Fruit fly (Drosophila melanogaster): ENCODE measurements around the gene Rga.
A peak's percentile ranks its signal among the peaks of the same experiment; 100 is the strongest.

The Rga gene

dm6 chr3R:5659829-5660197, 46.9 kb upstream of the Rga start, which contains the start of gene CG2182 (continued):
- TF ChIP-seq tna (GFP tag; IDR thresholded peaks at IDR 0.05; ENCODE audit: partially characterized antibody) (peak; percentile 10), cas (GFP tag; IDR thresholded peaks at IDR 0.05) (no peak), CG8290 (GFP tag; optimal IDR thresholded peaks at IDR 0.05) (no peak), CG8290 (tag; optimal IDR thresholded peaks at IDR 0.05) (peak; percentile 48 to 50), CG15514 (GFP tag; optimal IDR thresholded peaks at IDR 0.05) (no peak), lmd (GFP tag; IDR thresholded peaks at IDR 0.05) (no peak), CG9817 (tag; optimal IDR thresholded peaks at IDR 0.05) (no peak), phol (tag; optimal IDR thresholded peaks at IDR 0.05) (peak; percentile 90), CG15073 (GFP tag; optimal IDR thresholded peaks at IDR 0.05) (no peak), hbn (GFP tag; IDR thresholded peaks at IDR 0.05; ENCODE audit: partially characterized antibody) (peak; percentile 14), CG9727 (GFP tag; optimal IDR thresholded peaks at IDR 0.05) (no peak), CG2120 (GFP tag; optimal IDR thresholded peaks at IDR 0.05) (peak; percentile 31), Antp (GFP tag; optimal IDR thresholded peaks at IDR 0.05) (no peak), inv (GFP tag; IDR thresholded peaks at IDR 0.05; ENCODE audit: partially characterized antibody) (peak; percentile 62), ham (GFP tag; IDR thresholded peaks at IDR 0.05) (no peak), Dad (GFP tag; optimal IDR thresholded peaks at IDR 0.05) (peak; percentile 0), CG3995 (GFP tag; optimal IDR thresholded peaks at IDR 0.05) (peak; percentile 84), CG10209 (GFP tag; optimal IDR thresholded peaks at IDR 0.05) (no peak), Hsf (GFP tag; optimal IDR thresholded peaks at IDR 0.05) (peak; percentile 3), MBD-R2 (GFP tag; IDR thresholded peaks at IDR 0.05) (0 out of 2 replicates have a peak, but pooled peaks have one; percentile 10), CG7928 (GFP tag; optimal IDR thresholded peaks at IDR 0.05) (no peak), Med (GFP tag) (peak; percentile 10), CG6791 (GFP tag; IDR thresholded peaks at IDR 0.05; ENCODE audit: partially characterized antibody) (peak; percentile 86), CG16813 (GFP tag; IDR thresholded peaks at IDR 0.05; ENCODE audit: partially characterized antibody) (peak; percentile 50), bbx (GFP tag; IDR thresholded peaks at IDR 0.05; ENCODE audit: partially characterized antibody) (peak; percentile 90), CG18599 (GFP tag; optimal IDR thresholded peaks at IDR 0.05) (peak; percentile 18), CG14860 (GFP tag; IDR thresholded peaks at IDR 0.05; ENCODE audit: partially characterized antibody) (peak; percentile 43), knrl (GFP tag; IDR thresholded peaks at IDR 0.05; ENCODE audit: partially characterized antibody) (no peak; the same call in 1 of the 3 replicates), Sox102F (GFP tag; optimal IDR thresholded peaks at IDR 0.05) (no peak), pzg (GFP tag; optimal IDR thresholded peaks at IDR 0.05) (peak; percentile 39), CG18764 (GFP tag; optimal IDR thresholded peaks at IDR 0.05) (peak; percentile 25), Myb (GFP tag; optimal IDR thresholded peaks at IDR 0.05) (peak; percentile 28), kah (GFP tag; optimal IDR thresholded peaks at IDR 0.05) (no peak), CG10366 (GFP tag; IDR thresholded peaks at IDR 0.05) (no peak), dpn (GFP tag; optimal IDR thresholded peaks at IDR 0.05) (peak in 1 of 2 experiments; percentile 1), Bgb (GFP tag; IDR thresholded peaks at IDR 0.05; ENCODE audit: partially characterized antibody) (peak; percentile 77), vnd (GFP tag; IDR thresholded peaks at IDR 0.05; ENCODE audit: partially characterized antibody) (peak; percentile 42), CG15696 (tag; optimal IDR thresholded peaks at IDR 0.05) (no peak), CG16779 (GFP tag; IDR thresholded peaks at IDR 0.05) (no peak), CG4820 (GFP tag; optimal IDR thresholded peaks at IDR 0.05) (no peak), amos (GFP tag; IDR thresholded peaks at IDR 0.05; ENCODE audit: partially characterized antibody) (peak; percentile 86), row (GFP tag; IDR thresholded peaks at IDR 0.05) (peak; percentile 74), unc-4 (GFP tag; IDR thresholded peaks at IDR 0.05; ENCODE audit: partially characterized antibody) (peak; percentile 9), CG2889 (GFP tag; IDR thresholded peaks at IDR 0.05) (no peak), sna (GFP tag; IDR thresholded peaks at IDR 0.05; ENCODE audit: partially characterized antibody) (peak; percentile 12; the same call in 1 of the 2 replicates), CG6272 (GFP tag; IDR thresholded peaks at IDR 0.05) (no peak), ato (GFP tag; IDR thresholded peaks at IDR 0.05; ENCODE audit: partially characterized antibody) (peak; percentile 83), hb (GFP tag; IDR thresholded peaks at IDR 0.05; ENCODE audit: partially characterized antibody) (peak; percentile 55), CG42726 (GFP tag; IDR thresholded peaks at IDR 0.05; ENCODE audit: partially characterized antibody) (peak; percentile 80)

Measured in whole organism, embryonic.